Fruit fly (Drosophila melanogaster): ENCODE results near the gene CG13855.

CG13855 gene

dm6 chr3R:22447195-22447873, 41.6 kb downstream of the CG13855 start, which contains the start of gene CG34288 (continued):
- TF ChIP-seq Hey (tag; optimal IDR thresholded peaks at IDR 0.05) (peak; percentile 11), odd (GFP tag; optimal IDR thresholded peaks at IDR 0.05) (no peak), PHDP (tag; optimal IDR thresholded peaks at IDR 0.05) (no peak), tgo (GFP tag; IDR thresholded peaks at IDR 0.05) (no peak; the same call in 2 of the 3 replicates), CG15601 (tag; optimal IDR thresholded peaks at IDR 0.05) (no peak), lbe (GFP tag; optimal IDR thresholded peaks at IDR 0.05) (no peak), inv (GFP tag; IDR thresholded peaks at IDR 0.05; ENCODE audit: partially characterized antibody) (no peak), ara (GFP tag; IDR thresholded peaks at IDR 0.05) (0 out of 2 replicates have a peak, but pooled peaks have one; percentile 19), YL-1 (GFP tag; optimal IDR thresholded peaks at IDR 0.05) (no peak), slp2 (GFP tag; optimal IDR thresholded peaks at IDR 0.05) (peak; percentile 1), CG10543 (GFP tag; optimal IDR thresholded peaks at IDR 0.05) (peak; percentile 37), Mrtf (GFP tag; IDR thresholded peaks at IDR 0.05) (peak; percentile 62; the same call in 2 of the 3 replicates)

DNA sequence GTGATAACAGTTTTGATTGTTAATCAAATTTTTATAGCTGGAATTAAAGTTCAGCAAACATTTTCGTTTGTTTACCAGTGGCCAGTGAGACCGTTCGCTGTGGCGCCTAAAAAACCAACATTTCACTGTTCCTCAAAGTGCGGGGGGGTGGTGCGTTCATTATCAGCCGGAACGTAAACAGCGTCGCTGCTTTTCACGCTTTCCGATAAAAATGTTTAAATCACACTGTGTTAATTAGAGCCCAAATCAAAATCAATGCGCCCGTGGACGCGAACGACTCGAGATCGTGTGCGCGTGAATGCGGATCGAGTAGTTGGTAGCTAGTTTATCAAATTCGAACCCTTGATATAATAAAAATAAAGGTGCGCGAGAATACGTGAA, 42.1 kb downstream of the CG13855 start, which contains the start of gene CG34376:
TSS of gene CG34376 (plus strand) at position 226 of the 381 bp plus-strand sequence.
- TF ChIP-seq odd (GFP tag; optimal IDR thresholded peaks at IDR 0.05) = peak; percentile 29
- peak; percentile 88 for TF ChIP-seq Adf1 (GFP tag; IDR thresholded peaks at IDR 0.05)
- TF ChIP-seq CG30431 (GFP tag; optimal IDR thresholded peaks at IDR 0.05) = peak; percentile 8
- peak; percentile 29 for TF ChIP-seq CG2712 (tag; optimal IDR thresholded peaks at IDR 0.05)
- no peak for TF ChIP-seq shn (GFP tag; optimal IDR thresholded peaks at IDR 0.05)
- TF ChIP-seq croc (GFP tag; conservative IDR thresholded peaks at IDR 0.05) = 0 out of 3 replicates have a peak, but pooled peaks have one; percentile 15
- peak; percentile 35; the same call in 1 of the 2 replicates for TF ChIP-seq ttk (GFP tag; IDR thresholded peaks at IDR 0.05)
- TF ChIP-seq br (optimal IDR thresholded peaks at IDR 0.05) = no peak
- no peak for TF ChIP-seq CG7745 (tag; optimal IDR thresholded peaks at IDR 0.05)
- peak; percentile 50 for TF ChIP-seq CG15601 (tag; optimal IDR thresholded peaks at IDR 0.05)
- TF ChIP-seq jigr1 (GFP tag; IDR thresholded peaks at IDR 0.05) = no peak
- TF ChIP-seq CG17568 (GFP tag; optimal IDR thresholded peaks at IDR 0.05) = no peak
- TF ChIP-seq CG4360 (GFP tag; IDR thresholded peaks at IDR 0.05) = no peak
- TF ChIP-seq CG3726 (GFP tag; IDR thresholded peaks at IDR 0.05) = no peak
- TF ChIP-seq amos (GFP tag; IDR thresholded peaks at IDR 0.05; ENCODE audit: partially characterized antibody) = peak; percentile 36; the same call in 1 of the 2 replicates
- no peak for TF ChIP-seq bigmax (GFP tag; optimal IDR thresholded peaks at IDR 0.05)
- peak; percentile 45; the same call in 1 of the 3 replicates for TF ChIP-seq ase (GFP tag; IDR thresholded peaks at IDR 0.05)
- peak; percentile 30 for TF ChIP-seq CG17829 (tag; optimal IDR thresholded peaks at IDR 0.05)
- 0 out of 2 replicates have a peak, but pooled peaks have one; percentile 29 for TF ChIP-seq dati (GFP tag; IDR thresholded peaks at IDR 0.05)
- TF ChIP-seq z (GFP tag; IDR thresholded peaks at IDR 0.05) = 0 out of 3 replicates have a peak, but pooled peaks have one; percentile 9
- peak; percentile 26 for TF ChIP-seq CHES-1-like (GFP tag; optimal IDR thresholded peaks at IDR 0.05)
- no peak for TF ChIP-seq CG6272 (GFP tag; IDR thresholded peaks at IDR 0.05)
- TF ChIP-seq CG14014 (GFP tag; IDR thresholded peaks at IDR 0.05) = peak; percentile 41
- TF ChIP-seq Ssrp (tag; optimal IDR thresholded peaks at IDR 0.05) = no peak
- no peak for TF ChIP-seq sc (optimal IDR thresholded peaks at IDR 0.05)
- TF ChIP-seq sc (GFP tag; optimal IDR thresholded peaks at IDR 0.05) = no peak
- TF ChIP-seq crp (GFP tag; optimal IDR thresholded peaks at IDR 0.05) = peak in 1 of 2 experiments; percentile 66
- TF ChIP-seq CG31224 (GFP tag; IDR thresholded peaks at IDR 0.05) = peak; percentile 5; the same call in 1 of the 2 replicates
- peak; percentile 60 for TF ChIP-seq CG17912 (GFP tag; optimal IDR thresholded peaks at IDR 0.05)
- peak; percentile 85 for TF ChIP-seq mirr (GFP tag; optimal IDR thresholded peaks at IDR 0.05)
- TF ChIP-seq CG12769 (tag; optimal IDR thresholded peaks at IDR 0.05) = no peak
- no peak for TF ChIP-seq CG8281 (tag; optimal IDR thresholded peaks at IDR 0.05)
- TF ChIP-seq fd3F (GFP tag; optimal IDR thresholded peaks at IDR 0.05) = no peak
- TF ChIP-seq Sox100B (GFP tag; optimal IDR thresholded peaks at IDR 0.05) = no peak
- TF ChIP-seq CG4617 (GFP tag; optimal IDR thresholded peaks at IDR 0.05; ENCODE audit: borderline replicate concordance) = peak; percentile 4
- peak; percentile 3 for TF ChIP-seq CG12071 (GFP tag; optimal IDR thresholded peaks at IDR 0.05)
- TF ChIP-seq twi (tag; optimal IDR thresholded peaks at IDR 0.05) = no peak
- peak in 1 of 2 experiments; percentile 57 for TF ChIP-seq Pdp1 (GFP tag; optimal IDR thresholded peaks at IDR 0.05)
